Worm (Caenorhabditis elegans): ENCODE results near the gene C50E10.1.

DNA sequence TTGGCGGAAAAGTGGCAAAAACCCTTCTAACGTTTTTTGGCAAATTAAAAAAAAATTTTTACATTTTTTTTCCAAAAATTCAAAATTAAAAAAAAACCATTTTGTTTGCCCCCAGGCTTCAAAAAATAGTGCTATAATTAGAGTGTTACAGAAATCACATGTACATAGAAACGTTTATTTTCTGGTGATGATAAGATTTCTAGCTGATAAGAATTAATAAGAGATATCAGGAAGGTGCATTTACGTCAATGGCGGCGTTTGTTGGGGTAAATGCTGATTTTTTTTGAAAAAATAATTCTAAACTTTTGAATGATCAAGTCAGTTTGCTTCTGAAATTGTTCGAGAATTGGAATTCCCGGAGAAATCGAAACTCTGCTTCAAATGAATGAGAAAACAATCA lies 35.5 kb downstream of the C50E10.1 start:
- TF ChIP-seq nhr-23 (tag; optimal IDR thresholded peaks at IDR 0.05) (no peak), unc-62 (GFP tag; optimal IDR thresholded peaks at IDR 0.05) (no peak), nhr-77 (tag; optimal IDR thresholded peaks at IDR 0.05) (no peak), snpc-4 (tag; optimal IDR thresholded peaks at IDR 0.05) (no peak)

Measured in whole organism, L2 larva.